Fruit fly (Drosophila melanogaster) whole organism, embryonic: ENCODE results near the gene Tao.

ENCODE experiments used
- CG10267 ChIP-seq: fragments of 200-800 bp; sonication (Bioruptor generic); optimal IDR thresholded peaks from 2 replicates; lab custom pipeline; 2018; ENCODE audit warnings: missing biosample characterization, mild to moderate bottlenecking, missing genetic modification characterization, moderate library complexity
- CG10462 ChIP-seq: fragments of 200-800 bp; sonication (Bioruptor generic); optimal IDR thresholded peaks from 2 replicates; lab custom pipeline; 2016; ENCODE audit warnings: missing biosample characterization, missing genetic modification characterization
- CG10959 ChIP-seq: fragments of 200-800 bp; sonication (Bioruptor generic); IDR thresholded peaks from 2 replicates; pipeline ENCODE4 v1.3.6; 2022; ENCODE audit warnings: missing biosample characterization, missing genetic modification characterization
- CG15269 ChIP-seq: fragments of 200-800 bp; sonication (Bioruptor generic); optimal IDR thresholded peaks from 2 replicates; lab custom pipeline; 2018; ENCODE audit warnings: missing biosample characterization, mild to moderate bottlenecking, missing genetic modification characterization, moderate library complexity
- CG15601 ChIP-seq: fragments of 200-800 bp; sonication (Bioruptor generic); optimal IDR thresholded peaks from 3 replicates; lab custom pipeline; 2019; ENCODE audit warnings: missing biosample characterization, mild to moderate bottlenecking, missing genetic modification characterization, moderate library complexity
- CG1647 ChIP-seq: fragments of 200-800 bp; sonication (Bioruptor generic); optimal IDR thresholded peaks from 3 replicates; lab custom pipeline; 2016; ENCODE audit warnings: missing biosample characterization, missing genetic modification characterization
- CG17385 ChIP-seq: fragments of 200-800 bp; sonication (Bioruptor generic); optimal IDR thresholded peaks from 3 replicates; lab custom pipeline; 2018; ENCODE audit warnings: missing biosample characterization, mild to moderate bottlenecking, missing genetic modification characterization
- CG17802 ChIP-seq: fragments of 200-800 bp; sonication (Bioruptor generic); optimal IDR thresholded peaks from 2 replicates; lab custom pipeline; 2018; ENCODE audit warnings: missing biosample characterization, mild to moderate bottlenecking, missing genetic modification characterization, moderate library complexity
- CG18619 ChIP-seq: fragments of 200-800 bp; sonication (Bioruptor generic); optimal IDR thresholded peaks from 3 replicates; lab custom pipeline; 2017; ENCODE audit warnings: missing biosample characterization, mild to moderate bottlenecking, missing genetic modification characterization
- CG2712 ChIP-seq: fragments of 200-800 bp; optimal IDR thresholded peaks from 3 replicates; lab custom pipeline; 2019; ENCODE audit warnings: missing biosample characterization, mild to moderate bottlenecking, missing genetic modification characterization, moderate library complexity
- CG30020 ChIP-seq: fragments of 200-800 bp; optimal IDR thresholded peaks from 2 replicates; lab custom pipeline; 2019; ENCODE audit warnings: missing biosample characterization, mild to moderate bottlenecking, missing genetic modification characterization, moderate library complexity
- CG3065 ChIP-seq: fragments of 200-800 bp; sonication (Bioruptor generic); optimal IDR thresholded peaks from 2 replicates; lab custom pipeline; 2016; ENCODE audit warnings: missing biosample characterization, missing genetic modification characterization
- CG31365 ChIP-seq: fragments of 200-800 bp; sonication (Bioruptor generic); optimal IDR thresholded peaks from 2 replicates; lab custom pipeline; 2018; ENCODE audit warnings: missing biosample characterization, mild to moderate bottlenecking, missing genetic modification characterization
- CG3847 ChIP-seq: fragments of 200-800 bp; sonication (Bioruptor generic); IDR thresholded peaks from 2 replicates; pipeline ENCODE4 v1.3.6; 2022; ENCODE audit warnings: missing biosample characterization, missing genetic modification characterization
- CG5180 ChIP-seq: fragments of 200-800 bp; sonication (Bioruptor generic); optimal IDR thresholded peaks from 3 replicates; lab custom pipeline; 2017; ENCODE audit warnings: missing biosample characterization, missing genetic modification characterization, mild to moderate bottlenecking, moderate library complexity, missing genetic modification reagents
- CG6654 ChIP-seq: fragments of 200-800 bp; sonication (Bioruptor generic); optimal IDR thresholded peaks from 2 replicates; lab custom pipeline; 2017; ENCODE audit warnings: missing biosample characterization, mild to moderate bottlenecking, missing genetic modification characterization
- CG6813 ChIP-seq: fragments of 200-800 bp; sonication (Bioruptor generic); optimal IDR thresholded peaks from 2 replicates; lab custom pipeline; 2017; ENCODE audit warnings: missing biosample characterization, missing genetic modification characterization, mild to moderate bottlenecking, moderate library complexity, missing genetic modification reagents
- CG7928 ChIP-seq: fragments of 200-800 bp; sonication (Bioruptor generic); optimal IDR thresholded peaks from 2 replicates; lab custom pipeline; 2017; ENCODE audit warnings: missing biosample characterization, mild to moderate bottlenecking, missing genetic modification characterization
- CTCF ChIP-seq: fragments of 200-800 bp; sonication (Bioruptor generic); optimal IDR thresholded peaks from 2 replicates; lab custom pipeline; 2017; ENCODE audit warnings: missing biosample characterization, mild to moderate bottlenecking, missing genetic modification characterization, moderate library complexity
- Doc3 ChIP-seq: fragments of 200-800 bp; sonication (Bioruptor generic); IDR thresholded peaks from 3 replicates; pipeline ENCODE4 v1.3.6; 2022; ENCODE audit warnings: missing biosample characterization, missing genetic modification characterization; ENCODE audit not compliant: partially characterized antibody
- Dref ChIP-seq: fragments of 200-800 bp; sonication (Bioruptor generic); IDR thresholded peaks from 2 replicates; pipeline ENCODE4 v1.3.6; 2022; ENCODE audit warnings: missing biosample characterization, missing genetic modification characterization
- ERR ChIP-seq: fragments of 200-800 bp; sonication (Bioruptor generic); optimal IDR thresholded peaks from 2 replicates; lab custom pipeline; 2016; ENCODE audit warnings: missing biosample characterization, missing genetic modification characterization
- Fer2 ChIP-seq: fragments of 200-800 bp; sonication (Bioruptor generic); optimal IDR thresholded peaks from 2 replicates; lab custom pipeline; 2018; ENCODE audit warnings: missing biosample characterization, mild to moderate bottlenecking, missing genetic modification characterization, moderate library complexity
- Gsc ChIP-seq: fragments of 200-800 bp; sonication (Bioruptor generic); IDR thresholded peaks from 2 replicates; pipeline ENCODE4 v1.3.6; 2022; ENCODE audit warnings: missing biosample characterization, missing genetic modification characterization
- HLH4C ChIP-seq: fragments of 200-800 bp; sonication (Bioruptor generic); IDR thresholded peaks from 3 replicates; pipeline ENCODE4 v1.3.6; 2022; ENCODE audit warnings: missing biosample characterization, missing genetic modification characterization; ENCODE audit not compliant: partially characterized antibody
- Hand ChIP-seq: fragments of 200-800 bp; sonication (Bioruptor generic); optimal IDR thresholded peaks from 2 replicates; lab custom pipeline; 2017; ENCODE audit warnings: mild to moderate bottlenecking, missing biosample characterization, missing genetic modification reagents, missing genetic modification characterization
- HmgZ ChIP-seq: fragments of 200-800 bp; sonication (Bioruptor generic); optimal IDR thresholded peaks from 2 replicates; lab custom pipeline; 2018; ENCODE audit warnings: missing biosample characterization, mild to moderate bottlenecking, missing genetic modification characterization
- Hmx ChIP-seq: fragments of 200-800 bp; sonication (Bioruptor generic); optimal IDR thresholded peaks from 2 replicates; lab custom pipeline; 2016; ENCODE audit warnings: missing biosample characterization, missing genetic modification characterization
- Meics ChIP-seq: fragments of 200-800 bp; sonication (Bioruptor generic); optimal IDR thresholded peaks from 2 replicates; lab custom pipeline; 2017; ENCODE audit warnings: missing biosample characterization, mild to moderate bottlenecking, missing genetic modification characterization
- Mrtf ChIP-seq: fragments of 200-800 bp; sonication (Bioruptor generic); IDR thresholded peaks from 3 replicates; pipeline ENCODE4 v1.3.6; 2022; ENCODE audit warnings: missing biosample characterization, missing genetic modification characterization
- Ptx1 ChIP-seq: fragments of 200-800 bp; sonication (Bioruptor generic); IDR thresholded peaks from 2 replicates; pipeline ENCODE4 v1.3.6; 2022; ENCODE audit warnings: missing biosample characterization, missing genetic modification characterization
- Scr ChIP-seq: fragments of 200-800 bp; sonication (Bioruptor generic); IDR thresholded peaks from 2 replicates; pipeline ENCODE4 v1.3.6; 2022; ENCODE audit warnings: missing biosample characterization, missing genetic modification characterization; ENCODE audit not compliant: partially characterized antibody
- Vsx1 ChIP-seq: fragments of 200-800 bp; sonication (Bioruptor generic); optimal IDR thresholded peaks from 2 replicates; lab custom pipeline; 2017; ENCODE audit warnings: missing biosample characterization, mild to moderate bottlenecking, missing genetic modification characterization, missing genetic modification reagents
- ac ChIP-seq: fragments of 200-800 bp; sonication (Bioruptor generic); optimal IDR thresholded peaks from 3 replicates; lab custom pipeline; 2017; ENCODE audit warnings: missing biosample characterization, mild to moderate bottlenecking, missing genetic modification characterization
- az2 ChIP-seq: fragments of 200-800 bp; sonication (Bioruptor generic); optimal IDR thresholded peaks from 3 replicates; lab custom pipeline; 2016; ENCODE audit warnings: missing biosample characterization, missing genetic modification characterization
- bbx ChIP-seq: fragments of 200-800 bp; sonication (Bioruptor generic); IDR thresholded peaks from 2 replicates; pipeline ENCODE4 v1.3.6; 2022; ENCODE audit warnings: missing biosample characterization, missing genetic modification characterization; ENCODE audit not compliant: partially characterized antibody
- bigmax ChIP-seq: fragments of 200-800 bp; sonication (Bioruptor generic); optimal IDR thresholded peaks from 2 replicates; lab custom pipeline; 2018; ENCODE audit warnings: missing biosample characterization, mild to moderate bottlenecking, missing genetic modification characterization
- chif ChIP-seq, 2 experiments: fragments of 200-800 bp; sonication (Bioruptor generic); optimal IDR thresholded peaks; 3 replicates each; lab custom pipeline; 2016; ENCODE audit warnings: missing biosample characterization in 2 of 2, missing genetic modification characterization in 2 of 2
- croc ChIP-seq: fragments of 200-800 bp; sonication (Bioruptor generic); conservative IDR thresholded peaks from 3 replicates; pipeline ENCODE4 v1.3.6; 2022; ENCODE audit warnings: missing biosample characterization, missing genetic modification characterization
- disco-r ChIP-seq: fragments of 200-800 bp; sonication (Bioruptor generic); optimal IDR thresholded peaks from 2 replicates; lab custom pipeline; 2016; ENCODE audit warnings: missing biosample characterization, missing genetic modification characterization
- esg ChIP-seq: fragments of 200-800 bp; sonication (Bioruptor generic); conservative IDR thresholded peaks from 2 replicates; pipeline ENCODE4 v1.3.6; 2022; ENCODE audit warnings: missing biosample characterization, missing genetic modification characterization
- nerfin-2 ChIP-seq: fragments of 200-800 bp; sonication (Bioruptor generic); IDR thresholded peaks from 2 replicates; pipeline ENCODE4 v1.3.6; 2022; ENCODE audit warnings: missing biosample characterization, missing genetic modification characterization; ENCODE audit not compliant: partially characterized antibody
- peb ChIP-seq: fragments of 200-800 bp; sonication (Bioruptor generic); IDR thresholded peaks from 2 replicates; pipeline ENCODE4 v1.3.6; 2022; ENCODE audit warnings: missing biosample characterization, missing genetic modification characterization
- pho ChIP-seq: fragments of 200-800 bp; sonication (Bioruptor generic); optimal IDR thresholded peaks from 2 replicates; lab custom pipeline; 2016; ENCODE audit warnings: missing biosample characterization, missing genetic modification characterization
- pros ChIP-seq: fragments of 200-800 bp; sonication (Bioruptor generic); optimal IDR thresholded peaks from 3 replicates; lab custom pipeline; 2019; ENCODE audit warnings: missing biosample characterization, mild to moderate bottlenecking, missing genetic modification characterization, moderate library complexity
- salm ChIP-seq: fragments of 200-800 bp; sonication (Bioruptor generic); optimal IDR thresholded peaks from 2 replicates; lab custom pipeline; 2018; ENCODE audit warnings: missing biosample characterization, mild to moderate bottlenecking, missing genetic modification characterization
- schlank ChIP-seq: fragments of 200-800 bp; sonication (Bioruptor generic); optimal IDR thresholded peaks from 2 replicates; lab custom pipeline; 2018; ENCODE audit warnings: missing biosample characterization, mild to moderate bottlenecking, missing genetic modification characterization
- sd ChIP-seq: fragments of 200-800 bp; sonication (Bioruptor generic); optimal IDR thresholded peaks from 3 replicates; lab custom pipeline; 2018; ENCODE audit warnings: missing biosample characterization, mild to moderate bottlenecking, missing genetic modification characterization, moderate library complexity
- shn ChIP-seq: fragments of 200-800 bp; sonication (Bioruptor generic); optimal IDR thresholded peaks from 3 replicates; lab custom pipeline; 2016; ENCODE audit warnings: missing biosample characterization, missing genetic modification characterization
- sob ChIP-seq: fragments of 200-800 bp; sonication (Bioruptor generic); IDR thresholded peaks from 2 replicates; pipeline ENCODE4 v1.3.6; 2022; ENCODE audit warnings: missing biosample characterization, missing genetic modification characterization
- stwl ChIP-seq: fragments of 200-800 bp; sonication (Bioruptor generic); optimal IDR thresholded peaks from 3 replicates; lab custom pipeline; 2018; ENCODE audit warnings: missing biosample characterization, mild to moderate bottlenecking, missing genetic modification characterization, moderate library complexity

The Tao gene

dm6 chrX:19622924-19623323 lies 43.3 kb upstream of the Tao start, which contains the start of the genes Naa20A and MKP-4 (continued):
- no peak for TF ChIP-seq ERR
- no peak for TF ChIP-seq esg
- TF ChIP-seq peb (GFP tag; lab: Robert Waterston, UW) = no peak
- TF ChIP-seq salm (tag; lab: Kevin White, UChicago) = no peak
- no peak for TF ChIP-seq CG10959
- no peak for TF ChIP-seq CG10267 (tag; lab: Kevin White, UChicago)
- no peak for TF ChIP-seq CG10462 (GFP tag; lab: Kevin White, UChicago)
- peak; percentile 48 for TF ChIP-seq stwl (tag; lab: Kevin White, UChicago)
- TF ChIP-seq Dref (GFP tag; lab: Robert Waterston, UW) = peak; percentile 87
- no peak for TF ChIP-seq ac (GFP tag; lab: Kevin White, UChicago)
- TF ChIP-seq Gsc (GFP tag; lab: Robert Waterston, UW) = no peak
- no peak for TF ChIP-seq CG31365
- no peak for TF ChIP-seq shn (GFP tag; lab: Kevin White, UChicago)
- no peak for TF ChIP-seq Hand (GFP tag; lab: Kevin White, UChicago)
- TF ChIP-seq Doc3 (GFP tag; lab: Robert Waterston, UW) = peak; percentile 58; the same call in 1 of the 3 replicates
- TF ChIP-seq pho (GFP tag; lab: Kevin White, UChicago) = no peak
- TF ChIP-seq CG3065 (GFP tag; lab: Kevin White, UChicago) = no peak
- 0 out of 2 replicates have a peak, but pooled peaks have one; percentile 30 for TF ChIP-seq nerfin-2 (GFP tag; lab: Robert Waterston, UW)
- no peak for TF ChIP-seq CG2712
- TF ChIP-seq pros (GFP tag; lab: Kevin White, UChicago) = no peak
- TF ChIP-seq chif (GFP tag; optimal IDR thresholded peaks at IDR 0.05; lab: Kevin White, UChicago) = no peak
- no peak for TF ChIP-seq CG1647 (GFP tag; lab: Kevin White, UChicago)
- TF ChIP-seq CG6654 (GFP tag; lab: Kevin White, UChicago) = no peak
- TF ChIP-seq CG15601 = no peak
- TF ChIP-seq CG18619 (GFP tag; lab: Kevin White, UChicago) = no peak
- TF ChIP-seq Mrtf (GFP tag; lab: Robert Waterston, UW) = no peak
- no peak for TF ChIP-seq CG5180 (GFP tag; lab: Kevin White, UChicago)
- TF ChIP-seq bbx = peak; percentile 76
- TF ChIP-seq disco-r = no peak
- peak; percentile 82 for TF ChIP-seq CG17385 (GFP tag; lab: Kevin White, UChicago)
- no peak for TF ChIP-seq az2
- TF ChIP-seq sob = 0 out of 2 replicates have a peak, but pooled peaks have one; percentile 14
- no peak for TF ChIP-seq CG7928
- no peak for TF ChIP-seq CG3847 (GFP tag; lab: Robert Waterston, UW)
- TF ChIP-seq CG30020 (tag; lab: Kevin White, UChicago) = no peak
- peak; percentile 73 for TF ChIP-seq Scr (GFP tag; lab: Robert Waterston, UW)
- TF ChIP-seq Fer2 (tag; lab: Kevin White, UChicago) = no peak
- no peak for TF ChIP-seq Hmx
- TF ChIP-seq HmgZ = peak; percentile 34
- no peak for TF ChIP-seq CG6813
- no peak for TF ChIP-seq Vsx1 (GFP tag; lab: Kevin White, UChicago)
- no peak for TF ChIP-seq CG15269 (tag; lab: Kevin White, UChicago)
- no peak for TF ChIP-seq CTCF (GFP tag; lab: Kevin White, UChicago)
- no peak for TF ChIP-seq bigmax (GFP tag; lab: Kevin White, UChicago)
- peak; percentile 73 for TF ChIP-seq HLH4C (GFP tag; lab: Robert Waterston, UW)
- no peak for TF ChIP-seq croc (GFP tag; lab: Robert Waterston, UW)
- TF ChIP-seq sd (tag; lab: Kevin White, UChicago) = no peak
- TF ChIP-seq Ptx1 (GFP tag; lab: Robert Waterston, UW) = no peak
- TF ChIP-seq Meics (GFP tag; lab: Kevin White, UChicago) = no peak
- TF ChIP-seq CG17802 (tag; lab: Kevin White, UChicago) = peak; percentile 96
- TF ChIP-seq schlank (tag; lab: Kevin White, UChicago) = no peak
